Fruit fly (Drosophila melanogaster) whole organism, prepupa: ENCODE results near the gene Ssk.
A peak's percentile ranks its signal among the peaks of the same experiment; 100 is the strongest.

Experiments used
- Blimp-1 ChIP-seq: fragments of 200-800 bp; sonication (Bioruptor generic); optimal IDR thresholded peaks from 3 replicates; lab custom pipeline; 2017; ENCODE audit warnings: missing biosample characterization, missing genetic modification characterization, mild to moderate bottlenecking, moderate library complexity, missing genetic modification reagents
- CG10631 ChIP-seq: fragments of 200-800 bp; sonication (Bioruptor generic); optimal IDR thresholded peaks from 2 replicates; lab custom pipeline; 2016; ENCODE audit warnings: missing biosample characterization, missing genetic modification characterization
- CG10669 ChIP-seq: fragments of 200-800 bp; sonication (Bioruptor generic); optimal IDR thresholded peaks from 3 replicates; lab custom pipeline; 2018; ENCODE audit warnings: missing biosample characterization, mild to moderate bottlenecking, missing genetic modification characterization, moderate library complexity
- CG11294 ChIP-seq: fragments of 200-800 bp; sonication (Bioruptor generic); IDR thresholded peaks from 2 replicates; pipeline ENCODE4 v1.3.6; 2022; ENCODE audit warnings: missing biosample characterization, missing genetic modification characterization
- CG11762 ChIP-seq: fragments of 200-800 bp; sonication (Bioruptor generic); optimal IDR thresholded peaks from 3 replicates; lab custom pipeline; 2016; ENCODE audit warnings: missing biosample characterization, missing genetic modification characterization; ENCODE audit not compliant: insufficient read depth
- CG15336 ChIP-seq: fragments of 200-800 bp; sonication (Bioruptor generic); IDR thresholded peaks from 2 replicates; pipeline ENCODE4 v1.3.6; 2022; ENCODE audit warnings: missing biosample characterization, missing genetic modification characterization
- CG1621 ChIP-seq: fragments of 200-800 bp; sonication (Bioruptor generic); optimal IDR thresholded peaks from 3 replicates; lab custom pipeline; 2018; ENCODE audit warnings: missing biosample characterization, mild to moderate bottlenecking, missing genetic modification characterization
- CG16779 ChIP-seq: fragments of 200-800 bp; sonication (Bioruptor generic); optimal IDR thresholded peaks from 3 replicates; lab custom pipeline; 2017; ENCODE audit warnings: missing biosample characterization, mild to moderate bottlenecking, missing genetic modification characterization
- CG3032 ChIP-seq: fragments of 200-800 bp; optimal IDR thresholded peaks from 2 replicates; lab custom pipeline; 2019; ENCODE audit warnings: missing biosample characterization, mild to moderate bottlenecking, missing genetic modification characterization, moderate library complexity
- CG31627 ChIP-seq: fragments of 200-800 bp; sonication (Bioruptor generic); optimal IDR thresholded peaks from 3 replicates; lab custom pipeline; 2016; ENCODE audit warnings: missing biosample characterization, missing genetic modification characterization
- CG32006 ChIP-seq: fragments of 200-800 bp; sonication (Bioruptor generic); optimal IDR thresholded peaks from 3 replicates; lab custom pipeline; 2017; ENCODE audit warnings: missing biosample characterization, mild to moderate bottlenecking, missing genetic modification characterization
- CG34406 ChIP-seq: fragments of 200-800 bp; sonication (Bioruptor generic); optimal IDR thresholded peaks from 3 replicates; lab custom pipeline; 2016; ENCODE audit warnings: missing biosample characterization, missing genetic modification characterization
- CG3919 ChIP-seq: fragments of 200-800 bp; sonication (Bioruptor generic); optimal IDR thresholded peaks from 3 replicates; lab custom pipeline; 2016; ENCODE audit warnings: missing biosample characterization, missing genetic modification characterization
- CG4318 ChIP-seq: fragments of 200-800 bp; sonication (Bioruptor generic); optimal IDR thresholded peaks from 3 replicates; lab custom pipeline; 2017; ENCODE audit warnings: missing biosample characterization, mild to moderate bottlenecking, missing genetic modification characterization
- CG6163 ChIP-seq: fragments of 200-800 bp; sonication (Bioruptor generic); IDR thresholded peaks from 3 replicates; pipeline ENCODE4 v1.3.6; 2022; ENCODE audit warnings: missing biosample characterization, missing genetic modification characterization
- CG6276 ChIP-seq: fragments of 200-800 bp; sonication (Bioruptor generic); optimal IDR thresholded peaks from 2 replicates; lab custom pipeline; 2017; ENCODE audit warnings: missing biosample characterization, mild to moderate bottlenecking, missing genetic modification characterization
- CG6792 ChIP-seq: fragments of 200-800 bp; sonication (Bioruptor generic); optimal IDR thresholded peaks from 3 replicates; lab custom pipeline; 2016; ENCODE audit warnings: missing biosample characterization, missing genetic modification characterization
- CG6854 ChIP-seq: fragments of 200-800 bp; sonication (Bioruptor generic); optimal IDR thresholded peaks from 2 replicates; lab custom pipeline; 2017; ENCODE audit warnings: missing biosample characterization, mild to moderate bottlenecking, missing genetic modification characterization
- CG8119 ChIP-seq: fragments of 200-800 bp; sonication (Bioruptor generic); IDR thresholded peaks from 3 replicates; pipeline ENCODE4 v1.3.6; 2022; ENCODE audit warnings: missing biosample characterization, missing genetic modification characterization
- CG8319 ChIP-seq: fragments of 200-800 bp; sonication (Bioruptor generic); optimal IDR thresholded peaks from 3 replicates; lab custom pipeline; 2016; ENCODE audit warnings: missing biosample characterization, missing genetic modification characterization
- CG8632 ChIP-seq: fragments of 200-800 bp; sonication (Bioruptor generic); optimal IDR thresholded peaks from 3 replicates; lab custom pipeline; 2016; ENCODE audit warnings: missing biosample characterization, missing genetic modification characterization
- CG9139 ChIP-seq: fragments of 200-800 bp; sonication (Bioruptor generic); optimal IDR thresholded peaks from 3 replicates; lab custom pipeline; 2017; ENCODE audit warnings: missing biosample characterization, mild to moderate bottlenecking, missing genetic modification characterization
- Eip75B ChIP-seq: fragments of 200-800 bp; sonication (Bioruptor generic); optimal IDR thresholded peaks from 3 replicates; lab custom pipeline; 2016; ENCODE audit warnings: missing biosample characterization, missing genetic modification characterization
- Eip78C ChIP-seq: fragments of 200-800 bp; sonication (Bioruptor generic); peaks from one replicate; lab custom pipeline; 2016; ENCODE audit warnings: missing biosample characterization, missing genetic modification characterization
- Eip93F ChIP-seq: fragments of 200-800 bp; sonication (Bioruptor generic); optimal IDR thresholded peaks from 2 replicates; lab custom pipeline; 2016; ENCODE audit warnings: missing biosample characterization, mild to moderate bottlenecking, missing genetic modification characterization
- Ets21C ChIP-seq: fragments of 200-800 bp; sonication (Bioruptor generic); optimal IDR thresholded peaks from 3 replicates; lab custom pipeline; 2016; ENCODE audit warnings: missing biosample characterization, missing genetic modification characterization
- Hr38 ChIP-seq: sonication (Bioruptor generic); optimal IDR thresholded peaks from 2 replicates; lab custom pipeline; 2016; ENCODE audit warnings: missing biosample characterization, missing genetic modification characterization
- Hr39 ChIP-seq: fragments of 200-800 bp; sonication (Bioruptor generic); optimal IDR thresholded peaks from 2 replicates; lab custom pipeline; 2016; ENCODE audit warnings: missing biosample characterization, missing genetic modification characterization
- Hr4 ChIP-seq: fragments of 200-800 bp; sonication (Bioruptor generic); optimal IDR thresholded peaks from 3 replicates; lab custom pipeline; 2016; ENCODE audit warnings: missing biosample characterization, missing genetic modification characterization
- Lpt ChIP-seq: fragments of 200-800 bp; sonication (Bioruptor generic); optimal IDR thresholded peaks from 3 replicates; lab custom pipeline; 2016; ENCODE audit warnings: missing biosample characterization, missing genetic modification characterization
- Met ChIP-seq: fragments of 200-800 bp; sonication (Bioruptor generic); optimal IDR thresholded peaks from 3 replicates; lab custom pipeline; 2016; ENCODE audit warnings: missing biosample characterization, missing genetic modification characterization
- OdsH ChIP-seq: fragments of 200-800 bp; sonication (Bioruptor generic); optimal IDR thresholded peaks from 3 replicates; lab custom pipeline; 2016; ENCODE audit warnings: missing biosample characterization, missing genetic modification characterization
- Smox ChIP-seq: fragments of 200-800 bp; sonication (Bioruptor generic); optimal IDR thresholded peaks from 3 replicates; lab custom pipeline; 2016; ENCODE audit warnings: missing biosample characterization, missing genetic modification characterization
- Sox102F ChIP-seq: fragments of 200-800 bp; sonication (Bioruptor generic); optimal IDR thresholded peaks from 2 replicates; lab custom pipeline; 2016; ENCODE audit warnings: missing biosample characterization, mild to moderate bottlenecking, missing genetic modification characterization
- Sox14 ChIP-seq: fragments of 200-800 bp; sonication (Bioruptor generic); optimal IDR thresholded peaks from 3 replicates; lab custom pipeline; 2016; ENCODE audit warnings: missing biosample characterization, missing genetic modification characterization
- Sox15 ChIP-seq: fragments of 200-800 bp; sonication (Bioruptor generic); optimal IDR thresholded peaks from 3 replicates; lab custom pipeline; 2016; ENCODE audit warnings: missing biosample characterization, missing genetic modification characterization
- achi ChIP-seq: fragments of 200-800 bp; sonication (Bioruptor generic); optimal IDR thresholded peaks from 3 replicates; lab custom pipeline; 2016; ENCODE audit warnings: missing biosample characterization, missing genetic modification characterization
- acj6 ChIP-seq: fragments of 200-800 bp; sonication (Bioruptor generic); optimal IDR thresholded peaks from 3 replicates; lab custom pipeline; 2016; ENCODE audit warnings: missing biosample characterization, missing genetic modification characterization
- dac ChIP-seq: fragments of 200-800 bp; sonication (Bioruptor generic); optimal IDR thresholded peaks from 2 replicates; lab custom pipeline; 2017; ENCODE audit warnings: missing biosample characterization, mild to moderate bottlenecking, missing genetic modification characterization
- dsx ChIP-seq: fragments of 200-800 bp; optimal IDR thresholded peaks from 3 replicates; lab custom pipeline; 2019; ENCODE audit warnings: missing biosample characterization, mild to moderate bottlenecking, missing genetic modification characterization, moderate library complexity; ENCODE audit not compliant: poor library complexity, severe bottlenecking
- eg ChIP-seq: fragments of 200-800 bp; sonication (Bioruptor generic); IDR thresholded peaks from 3 replicates; pipeline ENCODE4 v1.3.6; 2022; ENCODE audit warnings: missing biosample characterization, missing genetic modification characterization
- fd85E ChIP-seq: fragments of 200-800 bp; sonication (Bioruptor generic); optimal IDR thresholded peaks from 3 replicates; lab custom pipeline; 2016; ENCODE audit warnings: missing biosample characterization, missing genetic modification characterization
- fkh ChIP-seq: fragments of 200-800 bp; sonication (Bioruptor generic); optimal IDR thresholded peaks from 3 replicates; lab custom pipeline; 2017; ENCODE audit warnings: missing biosample characterization, mild to moderate bottlenecking, missing genetic modification characterization, moderate library complexity
- lz ChIP-seq: fragments of 200-800 bp; sonication (Bioruptor generic); optimal IDR thresholded peaks from 3 replicates; lab custom pipeline; 2016; ENCODE audit warnings: missing biosample characterization, missing genetic modification characterization
- net ChIP-seq: fragments of 200-800 bp; sonication (Bioruptor generic); optimal IDR thresholded peaks from 3 replicates; lab custom pipeline; 2016; ENCODE audit warnings: missing biosample characterization, missing genetic modification characterization
- pdm3 ChIP-seq: fragments of 200-800 bp; sonication (Bioruptor generic); optimal IDR thresholded peaks from 3 replicates; lab custom pipeline; 2016; ENCODE audit warnings: missing biosample characterization, missing genetic modification characterization
- salr ChIP-seq, 2 experiments: fragments of 200-800 bp; sonication (Bioruptor generic); optimal IDR thresholded peaks; 3 replicates each; lab custom pipeline; 2016 to 2018; ENCODE audit warnings: missing biosample characterization in 2 of 2, missing genetic modification characterization in 2 of 2, mild to moderate bottlenecking in 1 of 2
- spab ChIP-seq: fragments of 200-800 bp; sonication (Bioruptor generic); optimal IDR thresholded peaks from 2 replicates; lab custom pipeline; 2017; ENCODE audit warnings: missing biosample characterization, mild to moderate bottlenecking, missing genetic modification characterization, missing genetic modification reagents
- ss ChIP-seq, 2 experiments: fragments of 200-800 bp; sonication (Bioruptor generic); optimal IDR thresholded peaks; 2 replicates in 1 of 2; 3 replicates in 1 of 2; lab custom pipeline; 2017 to 2018; ENCODE audit warnings: mild to moderate bottlenecking in 2 of 2, missing biosample characterization in 2 of 2, missing genetic modification characterization in 2 of 2, moderate library complexity in 1 of 2
- svp ChIP-seq: fragments of 200-800 bp; sonication (Bioruptor generic); peaks from one replicate; lab custom pipeline; 2016; ENCODE audit warnings: missing biosample characterization, missing genetic modification characterization
- topi ChIP-seq: fragments of 200-800 bp; sonication (Bioruptor generic); optimal IDR thresholded peaks from 3 replicates; lab custom pipeline; 2016; ENCODE audit warnings: missing biosample characterization, missing genetic modification characterization

Gene Ssk

DNA sequence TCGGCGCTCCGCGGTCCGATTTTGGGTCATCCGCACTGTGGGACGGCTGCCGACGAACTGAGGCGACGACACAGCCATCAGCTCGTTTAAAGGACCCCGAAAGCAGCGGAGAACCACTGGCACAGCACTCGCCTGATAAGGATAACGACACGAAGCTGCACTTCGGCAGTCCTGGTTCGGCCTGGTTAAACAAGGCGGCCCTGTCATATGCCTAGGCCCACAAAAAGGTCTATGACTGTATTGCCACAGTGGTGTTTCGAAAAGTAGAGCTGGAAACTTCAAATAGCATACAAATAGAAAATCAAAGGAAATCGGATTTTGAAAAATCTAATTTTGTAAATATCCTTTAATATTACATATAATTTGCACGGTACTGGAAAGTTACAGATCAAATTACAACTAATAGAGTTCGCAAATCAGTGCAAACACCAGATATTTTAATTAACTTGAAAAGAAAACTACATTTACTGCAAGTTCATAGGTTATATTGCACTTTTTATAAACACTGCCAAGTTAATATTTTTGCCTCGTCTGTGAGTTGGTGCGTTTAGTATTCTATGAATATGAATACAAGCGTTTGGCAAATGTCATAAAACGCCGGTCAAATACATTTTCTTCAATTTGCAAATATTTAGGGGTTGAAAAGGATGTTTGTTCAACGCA is 3.0 kb upstream of the Ssk start:
- TF ChIP-seq CG32006 (peak; percentile 87), CG3032 (tag; lab: Kevin White, UChicago) (peak; percentile 38), Eip93F (GFP tag; lab: Kevin White, UChicago) (no peak), Ets21C (peak; percentile 30), CG8632 (peak; percentile 72), Eip75B (GFP tag; lab: Kevin White, UChicago) (peak; percentile 37), dac (no peak), Blimp-1 (GFP tag; lab: Kevin White, UChicago) (no peak), ss (GFP tag; optimal IDR thresholded peaks at IDR 0.05; lab: Kevin White, UChicago) (peak; percentile 39 to 68), OdsH (GFP tag; lab: Kevin White, UChicago) (peak; percentile 81), Hr4 (GFP tag; lab: Kevin White, UChicago) (peak; percentile 87), Hr39 (GFP tag; lab: Kevin White, UChicago) (peak; percentile 48), CG4318 (GFP tag; lab: Kevin White, UChicago) (peak; percentile 51), Sox15 (GFP tag; lab: Kevin White, UChicago) (peak; percentile 66), CG1621 (tag; lab: Kevin White, UChicago) (peak; percentile 66), pdm3 (GFP tag; lab: Kevin White, UChicago) (peak; percentile 79), Hr38 (GFP tag; lab: Kevin White, UChicago) (no peak), acj6 (GFP tag; lab: Kevin White, UChicago) (peak; percentile 81), net (GFP tag; lab: Kevin White, UChicago) (peak; percentile 70), Smox (GFP tag; lab: Kevin White, UChicago) (peak; percentile 54), spab (peak; percentile 31), CG15336 (peak; percentile 71), Met (GFP tag; lab: Kevin White, UChicago) (peak; percentile 65), Sox102F (peak; percentile 61), Eip78C (peak; percentile 95), svp (GFP tag; lab: Kevin White, UChicago) (peak; percentile 77), CG11762 (GFP tag; lab: Kevin White, UChicago) (no peak), topi (peak; percentile 54), CG6854 (GFP tag; lab: Kevin White, UChicago) (no peak), CG8119 (GFP tag; lab: Robert Waterston, UW) (peak; percentile 76), CG6792 (GFP tag; lab: Kevin White, UChicago) (peak; percentile 49), eg (no peak), achi (peak; percentile 73), CG10631 (GFP tag; lab: Kevin White, UChicago) (peak; percentile 67), salr (GFP tag; optimal IDR thresholded peaks at IDR 0.05; lab: Kevin White, UChicago) (peak; percentile 32 to 65), CG6276 (peak; percentile 31), lz (peak; percentile 39), CG8319 (GFP tag; lab: Kevin White, UChicago) (no peak), CG6163 (0 out of 3 replicates have a peak, but pooled peaks have one; percentile 42), fkh (GFP tag; lab: Kevin White, UChicago) (no peak), Sox14 (GFP tag; lab: Kevin White, UChicago) (peak; percentile 69), CG9139 (GFP tag; lab: Kevin White, UChicago) (no peak), CG16779 (tag; lab: Kevin White, UChicago) (no peak), fd85E (GFP tag; lab: Kevin White, UChicago) (no peak), CG31627 (GFP tag; lab: Kevin White, UChicago) (peak; percentile 62), Lpt (peak; percentile 11), CG34406 (GFP tag; lab: Kevin White, UChicago) (peak; percentile 50), CG3919 (peak; percentile 28), CG10669 (GFP tag; lab: Kevin White, UChicago) (peak; percentile 45), CG11294 (GFP tag; lab: Robert Waterston, UW) (no peak), dsx (peak; percentile 41)
